Fruit fly (Drosophila melanogaster) whole organism, adult: ENCODE results near the gene Nepl16.
A peak's percentile ranks its signal among the peaks of the same experiment; 100 is the strongest.

Experiments
- CG11617 ChIP-seq: fragments of 200-800 bp; sonication (Bioruptor generic); optimal IDR thresholded peaks from 2 replicates; lab custom pipeline; 2017; ENCODE audit warnings: mild to moderate bottlenecking, missing biosample characterization, missing genetic modification reagents, missing genetic modification characterization
- CG12768 ChIP-seq: fragments of 200-800 bp; sonication (Bioruptor generic); optimal IDR thresholded peaks from 2 replicates; lab custom pipeline; 2017; ENCODE audit warnings: missing biosample characterization, missing genetic modification characterization, mild to moderate bottlenecking, moderate library complexity, missing genetic modification reagents
- CG14711 ChIP-seq: fragments of 200-800 bp; sonication (Bioruptor generic); optimal IDR thresholded peaks from 2 replicates; lab custom pipeline; 2018; ENCODE audit warnings: missing biosample characterization, mild to moderate bottlenecking, missing genetic modification characterization, moderate library complexity
- CG1620 ChIP-seq: fragments of 200-800 bp; sonication (Bioruptor generic); optimal IDR thresholded peaks from 2 replicates; lab custom pipeline; 2016; ENCODE audit warnings: missing biosample characterization, missing genetic modification characterization
- CG33017 ChIP-seq: fragments of 200-800 bp; sonication (Bioruptor generic); optimal IDR thresholded peaks from 2 replicates; lab custom pipeline; 2018; ENCODE audit warnings: missing biosample characterization, mild to moderate bottlenecking, missing genetic modification characterization, moderate library complexity
- CG5204 ChIP-seq: fragments of 200-800 bp; sonication (Bioruptor generic); optimal IDR thresholded peaks from 2 replicates; lab custom pipeline; 2016; ENCODE audit warnings: missing biosample characterization, missing genetic modification characterization
- CG7045 ChIP-seq: fragments of 200-800 bp; sonication (Bioruptor generic); optimal IDR thresholded peaks from 2 replicates; lab custom pipeline; 2017; ENCODE audit warnings: missing biosample characterization, mild to moderate bottlenecking, missing genetic modification characterization
- CG7101 ChIP-seq: fragments of 200-800 bp; sonication (Bioruptor generic); optimal IDR thresholded peaks from 2 replicates; lab custom pipeline; 2018; ENCODE audit warnings: missing biosample characterization, mild to moderate bottlenecking, missing genetic modification characterization, moderate library complexity
- Clk ChIP-seq: fragments of 200-800 bp; sonication (Bioruptor generic); optimal IDR thresholded peaks from 2 replicates; lab custom pipeline; 2017; ENCODE audit warnings: missing biosample characterization, missing genetic modification characterization
- Crg-1 ChIP-seq: fragments of 200-800 bp; sonication (Bioruptor generic); optimal IDR thresholded peaks from 2 replicates; lab custom pipeline; 2016; ENCODE audit warnings: missing biosample characterization, missing genetic modification characterization
- Hr96 ChIP-seq: fragments of 200-800 bp; sonication (Bioruptor generic); optimal IDR thresholded peaks from 2 replicates; lab custom pipeline; 2016; ENCODE audit warnings: missing biosample characterization, missing genetic modification characterization
- Mnt ChIP-seq: fragments of 200-800 bp; sonication (Bioruptor generic); optimal IDR thresholded peaks from 2 replicates; lab custom pipeline; 2016; ENCODE audit warnings: missing biosample characterization, mild to moderate bottlenecking, missing genetic modification characterization
- bab1 ChIP-seq: fragments of 200-800 bp; sonication (Bioruptor generic); optimal IDR thresholded peaks from 3 replicates; lab custom pipeline; 2019; ENCODE audit warnings: missing biosample characterization, mild to moderate bottlenecking, missing genetic modification characterization, moderate library complexity
- cic ChIP-seq: fragments of 200-800 bp; sonication (Bioruptor generic); optimal IDR thresholded peaks from 2 replicates; lab custom pipeline; 2017; ENCODE audit warnings: missing biosample characterization, mild to moderate bottlenecking, missing genetic modification characterization, moderate library complexity
- cnc ChIP-seq, 2 experiments: fragments of >200 bp; optimal IDR thresholded peaks; 2 replicates each; lab custom pipeline; 2017
- kay ChIP-seq: fragments of 200-800 bp; sonication (Bioruptor generic); peaks from one replicate; lab custom pipeline; 2016; ENCODE audit warnings: missing biosample characterization, missing genetic modification characterization, borderline replicate concordance
- ovo ChIP-seq: fragments of 200-800 bp; sonication (Bioruptor generic); optimal IDR thresholded peaks from 2 replicates; lab custom pipeline; 2016; ENCODE audit warnings: missing biosample characterization, missing genetic modification characterization
- pad ChIP-seq: fragments of 200-800 bp; sonication (Bioruptor generic); optimal IDR thresholded peaks from 3 replicates; lab custom pipeline; 2017; ENCODE audit warnings: missing biosample characterization, missing genetic modification characterization, mild to moderate bottlenecking, moderate library complexity, missing genetic modification reagents
- tj ChIP-seq: fragments of 200-800 bp; sonication (Bioruptor generic); optimal IDR thresholded peaks from 3 replicates; lab custom pipeline; 2017; ENCODE audit warnings: missing biosample characterization, mild to moderate bottlenecking, missing genetic modification characterization, moderate library complexity
- toe ChIP-seq: fragments of 200-800 bp; sonication (Bioruptor generic); optimal IDR thresholded peaks from 2 replicates; lab custom pipeline; 2016; ENCODE audit warnings: missing biosample characterization, missing genetic modification characterization

Nepl16 gene

DNA sequence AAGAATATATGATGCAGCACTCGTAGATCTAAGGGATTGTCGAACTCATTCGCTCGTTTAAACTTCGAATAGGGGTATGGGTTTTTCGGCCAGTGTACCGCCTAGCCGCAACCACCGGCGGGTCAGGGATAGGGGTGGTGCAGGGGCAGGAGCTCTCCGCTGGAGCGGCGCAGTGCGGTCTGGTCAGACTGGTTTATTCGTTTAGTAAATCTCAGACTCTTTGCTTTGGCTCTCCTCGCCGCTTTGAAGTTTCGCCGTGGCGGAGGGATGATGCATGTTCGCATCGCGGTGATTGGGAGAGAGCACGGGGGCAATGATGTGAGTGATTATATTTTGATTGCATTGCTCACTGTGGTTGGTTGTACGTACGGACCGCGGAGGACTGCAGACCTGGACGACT is 30.0 kb downstream of the Nepl16 start, which contains the start of gene fd96Ca:
TSS of gene fd96Ca (plus strand) at position 337 of the 400 bp plus-strand sequence.
- TF ChIP-seq ovo (GFP tag; lab: Kevin White, UChicago) (no peak), pad (GFP tag; lab: Kevin White, UChicago) (no peak), Mnt (GFP tag; lab: Kevin White, UChicago) (no peak), CG14711 (tag; lab: Kevin White, UChicago) (no peak), CG12768 (GFP tag; lab: Kevin White, UChicago) (no peak), tj (no peak), bab1 (no peak), CG5204 (no peak), CG7045 (no peak), toe (GFP tag; lab: Kevin White, UChicago) (no peak), kay (no peak), Clk (no peak), CG33017 (tag; lab: Kevin White, UChicago) (no peak), CG7101 (tag; lab: Kevin White, UChicago) (no peak), cnc (optimal IDR thresholded peaks at IDR 0.05; lab: Kevin White, UChicago) (no peak), CG1620 (GFP tag; lab: Kevin White, UChicago) (no peak)

DNA sequence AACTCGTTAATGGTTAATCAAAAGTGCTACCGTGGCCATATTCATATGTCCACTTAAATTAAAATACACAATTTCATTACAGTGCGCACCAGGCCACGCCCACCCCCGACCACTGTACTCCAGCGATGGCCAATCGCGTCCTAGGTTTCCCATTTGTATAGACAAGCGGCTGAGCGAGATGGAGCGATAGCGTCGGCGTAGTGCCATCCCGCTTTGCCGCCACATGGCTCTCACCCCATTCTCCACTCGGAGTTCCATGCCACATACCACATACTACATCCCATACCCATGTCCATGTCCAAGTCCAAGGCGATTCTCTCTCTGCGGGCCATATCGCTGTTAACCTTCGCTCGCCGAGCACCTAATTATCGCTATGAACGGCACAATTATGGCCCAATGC is 31.9 kb downstream of the Nepl16 start:
- TF ChIP-seq pad (GFP tag; lab: Kevin White, UChicago), result peak; percentile 2
- TF ChIP-seq ovo (GFP tag; lab: Kevin White, UChicago), result no peak
- TF ChIP-seq CG1620 (GFP tag; lab: Kevin White, UChicago), result no peak
- no peak for TF ChIP-seq Crg-1 (GFP tag; lab: Kevin White, UChicago)
- no peak for TF ChIP-seq Mnt (GFP tag; lab: Kevin White, UChicago)
- no peak for TF ChIP-seq CG33017 (tag; lab: Kevin White, UChicago)

DNA sequence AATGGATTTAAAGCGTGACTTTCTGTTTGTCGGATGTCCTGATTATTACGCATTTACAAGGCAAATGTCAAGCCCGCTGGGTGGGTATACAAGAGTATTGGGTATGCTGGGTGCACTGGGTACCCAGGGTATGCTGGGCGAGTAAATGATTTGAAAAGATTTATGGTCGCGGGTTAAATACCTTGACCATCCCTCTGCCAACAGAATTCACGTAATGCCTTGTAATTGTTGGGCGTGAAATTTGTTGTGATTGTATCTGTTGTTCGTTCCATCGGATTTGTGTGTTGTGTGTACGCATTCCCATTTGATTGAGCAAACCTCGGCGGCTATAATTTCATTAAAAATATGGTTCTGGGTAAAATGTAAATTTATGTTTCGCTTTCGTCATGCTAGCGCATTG is 33.7 kb downstream of the Nepl16 start:
- TF ChIP-seq tj (no peak), CG1620 (GFP tag; lab: Kevin White, UChicago) (no peak), CG14711 (tag; lab: Kevin White, UChicago) (no peak), pad (GFP tag; lab: Kevin White, UChicago) (no peak), Hr96 (GFP tag; lab: Kevin White, UChicago) (no peak), CG11617 (no peak), cnc (optimal IDR thresholded peaks at IDR 0.05; lab: Kevin White, UChicago) (no peak), Clk (no peak), CG12768 (GFP tag; lab: Kevin White, UChicago) (no peak), CG7101 (tag; lab: Kevin White, UChicago) (no peak), CG33017 (tag; lab: Kevin White, UChicago) (no peak), bab1 (no peak)

DNA sequence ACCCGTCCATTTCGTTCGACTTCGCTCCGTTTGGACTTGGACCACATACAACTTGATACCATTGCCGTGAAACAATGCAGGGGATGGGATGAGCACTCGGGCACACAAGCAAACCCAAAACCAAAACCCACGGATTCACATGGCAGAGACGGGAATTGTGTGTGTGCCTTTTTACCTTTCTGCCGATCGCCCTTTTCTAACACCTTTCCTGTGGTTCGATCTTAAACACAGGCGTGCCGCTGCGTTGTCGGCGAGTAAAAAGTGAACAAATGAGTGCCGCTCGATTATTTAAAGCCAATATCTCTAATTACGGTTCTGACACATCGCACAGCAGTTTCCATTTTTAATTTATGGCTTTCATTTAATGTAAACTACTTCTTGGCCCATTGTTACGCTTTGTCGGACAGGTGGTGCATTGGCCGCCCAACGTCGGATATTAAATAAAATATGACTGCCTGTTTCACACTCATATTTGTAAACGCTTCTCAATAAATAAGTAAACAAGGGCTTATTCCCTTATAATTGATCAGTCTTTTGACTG is 35.0 kb downstream of the Nepl16 start:
- no peak for TF ChIP-seq CG12768 (GFP tag; lab: Kevin White, UChicago)
- no peak for TF ChIP-seq CG5204
- no peak for TF ChIP-seq cic (GFP tag; lab: Kevin White, UChicago)
- no peak for TF ChIP-seq bab1
- TF ChIP-seq pad (GFP tag; lab: Kevin White, UChicago), result no peak

DNA sequence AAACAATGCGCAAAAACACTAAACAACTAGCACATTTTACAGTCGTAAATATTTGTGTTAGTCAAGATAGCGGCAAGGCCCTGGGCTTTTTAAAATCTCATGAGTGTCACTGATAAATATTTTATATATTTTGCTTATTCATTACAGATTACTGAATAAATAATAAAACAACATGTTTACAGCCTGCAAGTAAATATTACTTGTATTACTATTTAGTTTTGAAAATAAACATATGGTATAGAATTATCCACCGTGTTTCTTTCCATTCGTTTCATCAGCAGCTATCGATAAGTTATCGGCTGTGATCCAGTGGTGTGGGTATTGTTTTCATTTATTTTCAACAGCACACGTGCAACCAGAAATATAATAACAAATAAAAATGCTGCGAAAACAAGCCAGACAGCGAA is 37.8 kb downstream of the Nepl16 start, which contains the start of the genes shams and CG11920:
TSS of gene shams (minus strand) at position 50 of the 407 bp plus-strand sequence.
TSS of gene CG11920 (plus strand) at position 320 of the 407 bp plus-strand sequence.
- no peak for TF ChIP-seq cnc (optimal IDR thresholded peaks at IDR 0.05; lab: Kevin White, UChicago)
- TF ChIP-seq toe (GFP tag; lab: Kevin White, UChicago), result peak; percentile 30
- peak; percentile 96 for TF ChIP-seq Mnt (GFP tag; lab: Kevin White, UChicago)
- no peak for TF ChIP-seq Crg-1 (GFP tag; lab: Kevin White, UChicago)
- TF ChIP-seq bab1, result no peak
- TF ChIP-seq CG7101 (tag; lab: Kevin White, UChicago), result peak; percentile 59
- TF ChIP-seq Clk, result no peak
- no peak for TF ChIP-seq CG5204
- TF ChIP-seq kay, result no peak
- peak; percentile 12 for TF ChIP-seq CG11617
- peak; percentile 9 for TF ChIP-seq CG12768 (GFP tag; lab: Kevin White, UChicago)
- TF ChIP-seq ovo (GFP tag; lab: Kevin White, UChicago), result no peak
- no peak for TF ChIP-seq CG33017 (tag; lab: Kevin White, UChicago)
- no peak for TF ChIP-seq CG1620 (GFP tag; lab: Kevin White, UChicago)
- no peak for TF ChIP-seq tj
- peak; percentile 59 for TF ChIP-seq CG14711 (tag; lab: Kevin White, UChicago)
- no peak for TF ChIP-seq cic (GFP tag; lab: Kevin White, UChicago)
- TF ChIP-seq CG7045, result no peak

DNA sequence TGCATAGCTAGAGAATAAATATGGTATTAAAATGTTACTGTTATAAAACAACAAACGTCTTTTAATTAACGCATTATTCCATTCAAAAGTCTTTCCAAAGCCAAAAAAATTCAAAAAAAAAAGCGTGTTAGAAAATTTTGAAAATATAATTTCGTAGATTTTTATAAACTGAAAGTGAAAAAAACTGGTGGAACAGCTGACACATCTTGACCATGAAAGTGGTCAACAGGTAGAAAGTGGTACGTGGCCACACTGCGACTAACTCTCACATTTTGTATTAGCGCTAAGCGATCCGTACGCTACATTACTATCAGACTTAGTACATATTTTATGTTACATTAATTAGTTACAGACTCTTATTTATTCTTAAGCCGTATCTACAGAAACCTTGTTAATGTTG is 41.4 kb downstream of the Nepl16 start, which contains the start of gene CG11836:
TSS of gene CG11836 (plus strand) at position 256 of the 400 bp plus-strand sequence.
- TF ChIP-seq kay (no peak), tj (no peak), pad (GFP tag; lab: Kevin White, UChicago) (no peak), toe (GFP tag; lab: Kevin White, UChicago) (no peak), CG5204 (no peak), CG14711 (tag; lab: Kevin White, UChicago) (no peak), Hr96 (GFP tag; lab: Kevin White, UChicago) (no peak), Clk (no peak), cnc (optimal IDR thresholded peaks at IDR 0.05; lab: Kevin White, UChicago) (no peak), Mnt (GFP tag; lab: Kevin White, UChicago) (no peak), cic (GFP tag; lab: Kevin White, UChicago) (no peak), CG33017 (tag; lab: Kevin White, UChicago) (no peak), CG7045 (no peak)
